Worm (Caenorhabditis elegans): ENCODE measurements around the gene arf-1.

The arf-1 gene

ce11 chrIII:5715467-5715866 is 781 bp downstream of the arf-1 start:
- TF ChIP-seq dao-5 (tag; optimal IDR thresholded peaks at IDR 0.05): no peak
- TF ChIP-seq him-1 (tag; optimal IDR thresholded peaks at IDR 0.05): peak; percentile 25
- TF ChIP-seq W03F9.2 (tag; optimal IDR thresholded peaks at IDR 0.05): peak; percentile 1

ce11 chrIII:5717173-5717748 is 2.6 kb downstream of the arf-1 start:
- TF ChIP-seq dao-5 (tag; optimal IDR thresholded peaks at IDR 0.05): no peak
- TF ChIP-seq him-1 (tag; optimal IDR thresholded peaks at IDR 0.05): no peak
- TF ChIP-seq W03F9.2 (tag; optimal IDR thresholded peaks at IDR 0.05): no peak

- TF ChIP-seq W03F9.2 (tag; optimal IDR thresholded peaks at IDR 0.05): no peak
- TF ChIP-seq him-1 (tag; optimal IDR thresholded peaks at IDR 0.05): no peak
- no peak for TF ChIP-seq dao-5 (tag; optimal IDR thresholded peaks at IDR 0.05)
These were observed 3.7 kb downstream of the arf-1 start for ce11 chrIII:5718385-5718784.

ce11 chrIII:5719105-5719831 is 4.6 kb downstream of the arf-1 start:
- TF ChIP-seq dao-5 (tag; optimal IDR thresholded peaks at IDR 0.05) (no peak), W03F9.2 (tag; optimal IDR thresholded peaks at IDR 0.05) (no peak), him-1 (tag; optimal IDR thresholded peaks at IDR 0.05) (no peak)

DNA sequence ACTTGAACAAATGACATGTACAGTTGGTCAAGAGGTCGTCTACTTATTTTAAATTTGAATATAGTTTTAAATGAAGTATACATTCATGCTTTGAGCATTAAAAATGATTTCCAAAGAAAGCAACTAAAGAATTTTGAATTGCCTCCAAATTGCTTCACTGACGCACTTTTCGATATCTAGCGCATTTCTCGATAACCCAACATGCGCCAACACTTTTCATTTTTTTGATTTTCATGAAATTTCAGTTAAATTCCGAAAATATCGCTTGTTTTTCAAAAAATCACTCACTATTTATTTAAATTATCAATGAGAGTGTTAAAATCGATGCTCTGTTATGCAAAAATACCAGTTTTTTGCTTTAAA is 5.1 kb downstream of the arf-1 start:
- TF ChIP-seq him-1 (tag; optimal IDR thresholded peaks at IDR 0.05) (no peak), W03F9.2 (tag; optimal IDR thresholded peaks at IDR 0.05) (no peak), dao-5 (tag; optimal IDR thresholded peaks at IDR 0.05) (no peak)

DNA sequence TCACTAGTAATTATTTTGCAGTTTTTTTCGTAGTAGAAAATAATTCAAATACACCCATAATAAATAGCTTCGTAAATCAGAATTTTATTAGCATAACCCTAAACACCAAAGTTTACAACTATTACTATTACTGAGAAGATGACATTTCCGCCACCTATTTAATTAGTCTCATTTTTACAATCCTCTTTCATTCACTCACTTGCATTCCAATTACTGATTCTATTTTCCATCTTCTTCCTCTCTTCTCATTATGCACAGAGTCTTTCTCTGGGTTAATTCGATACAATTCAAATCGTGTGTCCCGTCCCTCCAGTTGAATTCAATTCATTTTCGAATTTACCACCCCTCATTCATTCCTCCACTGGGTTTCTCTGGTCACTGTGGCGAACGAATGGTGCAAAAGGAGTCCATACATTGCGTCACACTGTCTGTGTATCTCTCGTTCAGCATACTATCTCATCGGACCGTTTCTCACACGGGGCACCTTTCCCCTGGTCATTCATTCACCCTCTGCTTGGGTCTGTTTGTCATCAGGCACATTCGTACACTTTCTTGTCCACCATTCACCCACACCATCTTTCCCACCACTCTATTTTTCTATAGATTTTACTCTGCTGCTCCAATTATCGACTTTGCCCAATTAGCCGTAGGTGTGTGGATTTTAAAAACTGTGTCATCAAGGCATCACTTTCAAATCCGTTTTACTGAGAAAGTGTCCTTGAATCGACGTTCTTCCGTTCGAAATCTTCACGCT is 5.8 kb downstream of the arf-1 start:
- TF ChIP-seq him-1 (tag; optimal IDR thresholded peaks at IDR 0.05) (no peak), W03F9.2 (tag; optimal IDR thresholded peaks at IDR 0.05) (no peak), dao-5 (tag; optimal IDR thresholded peaks at IDR 0.05) (no peak)

DNA sequence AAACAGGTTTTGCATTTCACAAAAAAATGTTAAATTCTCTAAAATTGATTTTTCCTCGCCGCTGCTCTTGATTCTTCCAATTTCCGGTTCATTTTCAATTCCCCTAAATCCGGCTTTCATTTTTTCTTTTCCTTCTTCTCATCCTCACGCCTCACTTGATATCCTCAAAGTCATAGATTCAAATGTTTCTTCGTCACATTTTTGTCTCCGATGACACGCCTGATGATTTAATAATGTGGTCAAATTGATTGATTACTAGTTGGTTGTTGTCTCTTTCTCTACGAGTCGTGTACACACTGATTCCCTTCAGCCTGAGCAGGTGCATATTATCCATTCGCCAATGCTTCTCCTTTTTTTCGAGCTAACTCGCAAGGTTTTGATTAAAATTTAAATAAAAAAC is 6.8 kb downstream of the arf-1 start:
- TF ChIP-seq him-1 (tag; optimal IDR thresholded peaks at IDR 0.05): no peak
- TF ChIP-seq dao-5 (tag; optimal IDR thresholded peaks at IDR 0.05): no peak
- TF ChIP-seq W03F9.2 (tag; optimal IDR thresholded peaks at IDR 0.05): no peak

ce11 chrIII:5721888-5722287 is 7.2 kb downstream of the arf-1 start:
- TF ChIP-seq W03F9.2 (tag; optimal IDR thresholded peaks at IDR 0.05): peak; percentile 76
- no peak for TF ChIP-seq dao-5 (tag; optimal IDR thresholded peaks at IDR 0.05)
- no peak for TF ChIP-seq him-1 (tag; optimal IDR thresholded peaks at IDR 0.05)

- no peak for TF ChIP-seq him-1 (tag; optimal IDR thresholded peaks at IDR 0.05)
- no peak for TF ChIP-seq W03F9.2 (tag; optimal IDR thresholded peaks at IDR 0.05)
- TF ChIP-seq dao-5 (tag; optimal IDR thresholded peaks at IDR 0.05): no peak
These were observed 7.9 kb downstream of the arf-1 start, which contains the start of gene wrm-1 for ce11 chrIII:5722550-5722949. Gene wrm-1 (plus strand): TSS chrIII:5722850.

DNA sequence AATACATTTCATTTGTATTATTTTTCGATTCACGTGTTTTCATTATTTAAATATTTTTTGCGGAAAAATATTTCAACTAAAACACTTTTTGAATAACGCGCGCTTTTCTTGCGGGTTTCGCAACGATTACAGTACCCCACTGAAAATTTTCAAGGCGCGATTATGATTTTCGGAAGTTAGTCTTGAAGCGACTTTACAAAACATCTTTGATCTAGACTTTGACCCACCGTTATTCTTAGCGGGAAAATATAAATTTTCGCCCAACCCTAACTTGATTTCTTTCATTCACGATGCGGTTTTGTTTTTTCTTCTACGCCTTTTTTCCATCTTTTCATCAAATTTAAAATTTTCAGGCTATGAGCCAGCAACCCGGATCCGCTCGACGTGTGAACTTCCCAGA is 13.1 kb downstream of the arf-1 start, which contains the start of gene egg-1:
egg-1 (plus strand) TSS at position 354 of the 400 bp plus-strand sequence.
- no peak for TF ChIP-seq dao-5 (tag; optimal IDR thresholded peaks at IDR 0.05)
- TF ChIP-seq him-1 (tag; optimal IDR thresholded peaks at IDR 0.05): no peak
- TF ChIP-seq W03F9.2 (tag; optimal IDR thresholded peaks at IDR 0.05): peak; percentile 39

DNA sequence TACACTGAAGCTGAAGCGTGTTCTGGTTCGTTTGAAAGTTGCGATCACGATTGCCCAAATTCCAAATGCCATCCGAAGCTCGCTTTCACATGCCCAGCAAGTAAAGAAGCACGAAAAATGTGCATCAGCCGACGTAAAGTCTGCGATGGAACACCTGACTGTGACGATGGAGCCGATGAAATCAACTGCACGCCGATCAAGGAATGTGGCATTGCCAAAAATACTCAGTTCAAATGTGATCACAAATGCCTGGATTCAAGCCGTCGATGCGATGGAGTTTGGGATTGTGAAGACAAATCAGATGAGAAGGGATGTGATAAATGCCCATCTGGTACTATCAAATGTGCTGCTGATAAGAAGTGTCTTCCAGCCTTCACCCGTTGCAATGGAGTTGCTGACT is 14.7 kb downstream of the arf-1 start:
- TF ChIP-seq W03F9.2 (tag; optimal IDR thresholded peaks at IDR 0.05): no peak
- no peak for TF ChIP-seq him-1 (tag; optimal IDR thresholded peaks at IDR 0.05)
- TF ChIP-seq dao-5 (tag; optimal IDR thresholded peaks at IDR 0.05): no peak

DNA sequence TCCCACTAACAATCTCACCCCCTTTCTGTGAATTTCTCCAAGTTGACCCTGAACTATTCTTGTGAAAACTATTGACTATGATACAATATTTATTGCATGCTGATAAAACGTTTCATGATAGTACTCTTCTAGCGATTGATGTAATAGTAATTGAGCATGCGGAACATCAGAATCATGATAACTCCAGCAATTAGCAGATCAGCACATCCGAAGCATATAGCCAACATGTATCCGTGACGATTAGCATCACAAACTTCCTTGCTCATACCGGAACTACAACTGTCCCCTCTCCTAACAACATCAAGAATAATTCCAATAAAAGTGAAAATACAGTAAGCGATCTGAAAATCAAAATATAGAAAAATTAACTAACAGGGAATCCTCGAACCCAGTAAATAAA is 15.4 kb downstream of the arf-1 start:
- TF ChIP-seq him-1 (tag; optimal IDR thresholded peaks at IDR 0.05) (no peak), dao-5 (tag; optimal IDR thresholded peaks at IDR 0.05) (no peak), W03F9.2 (tag; optimal IDR thresholded peaks at IDR 0.05) (no peak)

DNA sequence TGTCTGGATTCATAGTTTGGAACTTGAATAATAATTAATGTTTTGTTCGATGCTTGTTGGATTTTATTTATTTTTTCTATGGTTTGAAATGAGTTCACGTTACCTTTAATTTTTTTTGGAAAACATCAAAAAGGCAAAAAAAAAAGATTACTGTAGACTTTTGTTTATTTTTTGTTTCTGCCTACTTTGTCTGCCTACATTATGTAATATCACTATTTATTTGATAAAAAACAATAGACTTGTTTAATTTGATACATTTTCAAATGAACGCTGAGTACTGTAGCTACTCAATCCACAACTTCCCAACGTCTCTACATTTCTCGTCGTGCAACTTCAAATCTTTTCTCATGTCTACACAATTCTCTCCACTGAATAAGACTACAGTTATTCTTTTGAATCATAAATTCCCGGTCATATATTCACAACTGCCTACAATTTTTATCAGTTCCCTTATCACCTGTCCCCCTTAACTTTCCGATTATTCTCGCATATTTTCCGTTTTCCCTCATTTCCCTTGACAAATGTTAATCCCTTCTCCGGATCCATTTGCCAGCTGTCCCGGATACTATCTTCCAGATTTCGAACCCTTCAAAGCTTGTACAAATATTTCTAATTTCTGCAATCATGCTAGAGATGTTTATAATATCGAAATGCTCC is 16.4 kb downstream of the arf-1 start, which contains the start of the genes B0244.9 and B0244.7:
B0244.9 (minus strand) TSS at position 51 of the 657 bp plus-strand sequence.
B0244.7 (plus strand) TSS at position 522 of the 657 bp plus-strand sequence.
- no peak for TF ChIP-seq him-1 (tag; optimal IDR thresholded peaks at IDR 0.05)
- no peak for TF ChIP-seq dao-5 (tag; optimal IDR thresholded peaks at IDR 0.05)
- no peak for TF ChIP-seq W03F9.2 (tag; optimal IDR thresholded peaks at IDR 0.05)
